Worm (Caenorhabditis elegans) whole organism, L2 larva: ENCODE data around the gene irld-14.

Source experiments
- C34F6.9 ChIP-seq: fragments of 150-350 bp; optimal IDR thresholded peaks from 2 replicates; lab custom pipeline; 2014; ENCODE audit warnings: missing biosample characterization, missing genetic modification characterization
- F13H6.1 ChIP-seq: sonication (generic microtip); optimal IDR thresholded peaks from 2 replicates; lab custom pipeline; 2016; ENCODE audit warnings: missing genetic modification characterization, missing compliant biosample characterization
- R02D3.7 ChIP-seq: fragments of 150-350 bp; optimal IDR thresholded peaks from 2 replicates; lab custom pipeline; 2014; ENCODE audit warnings: missing biosample characterization, missing genetic modification characterization
- Y55F3AM.14 ChIP-seq: fragments of 200-800 bp; sonication (Bioruptor generic); optimal IDR thresholded peaks from 2 replicates; lab custom pipeline; 2018; ENCODE audit warnings: mild to moderate bottlenecking, missing genetic modification characterization, missing compliant biosample characterization
- alr-1 ChIP-seq: fragments of 150-350 bp; optimal IDR thresholded peaks from 2 replicates; lab custom pipeline; 2014; ENCODE audit warnings: missing biosample characterization, missing genetic modification characterization
- ama-1 ChIP-seq: fragments of 150-350 bp; optimal IDR thresholded peaks from 2 replicates; lab custom pipeline; 2018; ENCODE audit warnings: inconsistent platforms
- blmp-1 ChIP-seq: sonication (generic microtip); optimal IDR thresholded peaks from 2 replicates; lab custom pipeline; 2017; ENCODE audit warnings: missing genetic modification characterization, mild to moderate bottlenecking, missing compliant biosample characterization, antibody characterized with exemption, moderate library complexity; ENCODE audit not compliant: insufficient read depth
- ceh-82 ChIP-seq: fragments of 150-350 bp; optimal IDR thresholded peaks from 2 replicates; lab custom pipeline; 2014; ENCODE audit warnings: missing biosample characterization, missing genetic modification characterization
- crh-2 ChIP-seq: sonication (generic microtip); optimal IDR thresholded peaks from 2 replicates; lab custom pipeline; 2017; ENCODE audit warnings: missing biosample characterization, missing genetic modification characterization
- dmd-4 ChIP-seq: sonication (generic microtip); optimal IDR thresholded peaks from 2 replicates; lab custom pipeline; 2017; ENCODE audit warnings: missing biosample characterization, missing genetic modification characterization
- egl-27 ChIP-seq: sonication (generic microtip); optimal IDR thresholded peaks from 3 replicates; lab custom pipeline; 2017; ENCODE audit warnings: missing biosample characterization, missing genetic modification reagents, missing genetic modification characterization
- elt-1 ChIP-seq: fragments of 150-350 bp; optimal IDR thresholded peaks from 2 replicates; lab custom pipeline; 2014; ENCODE audit warnings: missing biosample characterization, missing genetic modification characterization
- elt-3 ChIP-seq: sonication (generic microtip); optimal IDR thresholded peaks from 2 replicates; lab custom pipeline; 2017; ENCODE audit warnings: missing biosample characterization, missing genetic modification characterization
- fos-1 ChIP-seq: fragments of 150-350 bp; optimal IDR thresholded peaks from 2 replicates; lab custom pipeline; 2014; ENCODE audit warnings: missing biosample characterization, missing genetic modification characterization
- gmeb-1 ChIP-seq: fragments of 150-350 bp; optimal IDR thresholded peaks from 2 replicates; lab custom pipeline; 2014; ENCODE audit warnings: missing biosample characterization, missing genetic modification characterization
- lin-11 ChIP-seq: fragments of 150-350 bp; sonication (generic microtip); optimal IDR thresholded peaks from 2 replicates; lab custom pipeline; 2014; ENCODE audit warnings: missing biosample characterization, missing genetic modification characterization, inconsistent platforms, mixed read lengths
- lin-13 ChIP-seq: fragments of 150-350 bp; optimal IDR thresholded peaks from 2 replicates; lab custom pipeline; 2014; ENCODE audit warnings: missing biosample characterization, missing genetic modification reagents, missing genetic modification characterization
- lin-39 ChIP-seq: fragments of 150-350 bp; optimal IDR thresholded peaks from 2 replicates; lab custom pipeline; 2014; ENCODE audit warnings: missing biosample characterization, missing genetic modification reagents, missing genetic modification characterization
- lsy-2 ChIP-seq, 2 experiments: fragments of 150-350 bp in 1 of 2; sonication (generic microtip) in 1 of 2; optimal IDR thresholded peaks; 2 replicates each; lab custom pipeline; 2014 to 2017; ENCODE audit warnings: missing biosample characterization in 2 of 2, missing genetic modification characterization in 2 of 2
- mdl-1 ChIP-seq, 2 experiments: fragments of 150-350 bp in 1 of 2; sonication (generic microtip) in 1 of 2; optimal IDR thresholded peaks; 2 replicates each; lab custom pipeline; 2017; ENCODE audit warnings: missing biosample characterization in 2 of 2, missing genetic modification characterization in 2 of 2
- nhr-10 ChIP-seq: sonication (generic microtip); optimal IDR thresholded peaks from 2 replicates; lab custom pipeline; 2017; ENCODE audit warnings: missing biosample characterization, missing genetic modification characterization
- nhr-11 ChIP-seq: fragments of 150-350 bp; optimal IDR thresholded peaks from 2 replicates; lab custom pipeline; 2014; ENCODE audit warnings: missing biosample characterization, missing genetic modification characterization
- nhr-12 ChIP-seq: fragments of 150-350 bp; optimal IDR thresholded peaks from 2 replicates; lab custom pipeline; 2014; ENCODE audit warnings: missing biosample characterization, missing genetic modification characterization
- nhr-21 ChIP-seq: fragments of 150-350 bp; optimal IDR thresholded peaks from 2 replicates; lab custom pipeline; 2014; ENCODE audit warnings: missing biosample characterization, missing genetic modification characterization
- nhr-23 ChIP-seq: fragments of 150-350 bp; optimal IDR thresholded peaks from 2 replicates; lab custom pipeline; 2014; ENCODE audit warnings: missing biosample characterization, missing genetic modification reagents, missing genetic modification characterization
- nhr-237 ChIP-seq: fragments of 150-350 bp; optimal IDR thresholded peaks from 2 replicates; lab custom pipeline; 2014; ENCODE audit warnings: missing biosample characterization, missing genetic modification characterization
- nhr-25 ChIP-seq: fragments of 150-350 bp; sonication (generic microtip); optimal IDR thresholded peaks from 3 replicates; lab custom pipeline; 2014; ENCODE audit warnings: missing biosample characterization, missing genetic modification characterization
- peb-1 ChIP-seq: fragments of 150-350 bp; optimal IDR thresholded peaks from 2 replicates; lab custom pipeline; 2014; ENCODE audit warnings: missing biosample characterization, missing genetic modification characterization
- sma-3 ChIP-seq: sonication (generic microtip); optimal IDR thresholded peaks from 2 replicates; lab custom pipeline; 2016; ENCODE audit warnings: missing genetic modification reagents, missing genetic modification characterization, missing compliant biosample characterization
- sma-9 ChIP-seq, 2 experiments: fragments of 150-350 bp in 1 of 2; sonication (generic microtip) in 1 of 2; optimal IDR thresholded peaks; 2 replicates each; lab custom pipeline; 2014 to 2016; ENCODE audit warnings: missing genetic modification characterization in 2 of 2, mild to moderate bottlenecking in 1 of 2, missing biosample characterization in 1 of 2, missing compliant biosample characterization in 1 of 2, missing genetic modification reagents in 1 of 2, moderate library complexity in 1 of 2
- snpc-4 ChIP-seq: fragments of 150-350 bp; optimal IDR thresholded peaks from 2 replicates; lab custom pipeline; 2014; ENCODE audit warnings: missing biosample characterization, missing genetic modification characterization
- unc-39 ChIP-seq: fragments of 150-350 bp; optimal IDR thresholded peaks from 2 replicates; lab custom pipeline; 2014; ENCODE audit warnings: missing biosample characterization, missing genetic modification characterization
- unc-55 ChIP-seq: fragments of 150-350 bp; sonication (generic microtip); optimal IDR thresholded peaks from 3 replicates; lab custom pipeline; 2014; ENCODE audit warnings: missing biosample characterization, missing genetic modification reagents, missing genetic modification characterization
- zag-1 ChIP-seq: fragments of 150-350 bp; optimal IDR thresholded peaks from 2 replicates; lab custom pipeline; 2014; ENCODE audit warnings: missing biosample characterization, missing genetic modification characterization
- ztf-1 ChIP-seq: fragments of 200-800 bp; sonication (Bioruptor generic); conservative IDR thresholded peaks from 2 replicates; pipeline ENCODE4 v1.3.6; 2022; ENCODE audit warnings: missing genetic modification characterization, missing compliant biosample characterization
- ztf-11 ChIP-seq: sonication (generic microtip); optimal IDR thresholded peaks from 2 replicates; lab custom pipeline; 2017; ENCODE audit warnings: missing biosample characterization, missing genetic modification characterization
- ztf-4 ChIP-seq: fragments of 150-350 bp; optimal IDR thresholded peaks from 2 replicates; lab custom pipeline; 2014; ENCODE audit warnings: missing biosample characterization, missing genetic modification characterization

Gene irld-14

ce11 chrV:14949477-14949876 is 46.9 kb upstream of the irld-14 start, which contains the start of gene hil-1:
Gene hil-1 (plus strand): TSS chrV:14949777.
- TF ChIP-seq sma-9 (GFP tag; optimal IDR thresholded peaks at IDR 0.05; lab: Kevin White, UChicago) (no peak), sma-9 (tag; optimal IDR thresholded peaks at IDR 0.05; lab: Kevin White, UChicago) (no peak), blmp-1 (tag; lab: Kevin White, UChicago) (no peak), mdl-1 (tag; optimal IDR thresholded peaks at IDR 0.05; lab: Kevin White, UChicago) (no peak), zag-1 (no peak), nhr-12 (no peak), ama-1 (lab: Kevin White, UChicago) (no peak), nhr-237 (tag; lab: Kevin White, UChicago) (no peak), peb-1 (tag; lab: Kevin White, UChicago) (no peak), F13H6.1 (tag; lab: Kevin White, UChicago) (no peak), C34F6.9 (tag; lab: Kevin White, UChicago) (no peak), egl-27 (tag; lab: Kevin White, UChicago) (no peak)

DNA sequence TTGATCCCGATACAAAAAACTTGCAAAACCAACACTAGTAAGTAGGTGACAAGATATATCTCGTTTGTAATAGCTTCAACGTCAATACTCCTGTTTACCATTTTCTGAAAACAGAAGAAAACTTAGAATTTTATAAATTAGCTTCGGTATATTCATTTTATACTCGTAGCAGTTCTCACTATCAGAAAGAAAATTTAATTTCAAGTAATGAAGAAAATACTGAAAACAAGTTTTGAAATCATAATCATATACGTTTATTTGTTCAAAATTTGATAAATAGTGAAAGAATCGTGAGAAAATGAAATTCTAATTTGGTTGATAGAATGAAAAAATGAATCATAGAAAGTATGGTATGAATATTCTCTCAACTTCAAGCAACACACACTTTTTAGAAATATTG is 41.7 kb upstream of the irld-14 start, which contains the start of gene C30G7.5:
Gene C30G7.5 (minus strand): TSS at position 101 of the 400 bp plus-strand sequence.
- TF ChIP-seq gmeb-1 (tag; lab: Kevin White, UChicago) (no peak), lsy-2 (tag; optimal IDR thresholded peaks at IDR 0.05; lab: Kevin White, UChicago) (no peak), ztf-11 (no peak), ztf-4 (tag; lab: Kevin White, UChicago) (no peak), nhr-10 (no peak), R02D3.7 (tag; lab: Kevin White, UChicago) (no peak), nhr-23 (tag; lab: Kevin White, UChicago) (no peak), lin-39 (tag; lab: Kevin White, UChicago) (no peak), nhr-21 (tag; lab: Kevin White, UChicago) (no peak), nhr-25 (tag; lab: Kevin White, UChicago) (no peak), nhr-11 (tag; lab: Kevin White, UChicago) (no peak), elt-1 (tag; lab: Kevin White, UChicago) (no peak), alr-1 (tag; lab: Kevin White, UChicago) (no peak), lin-13 (GFP tag; lab: Kevin White, UChicago) (no peak), peb-1 (tag; lab: Kevin White, UChicago) (no peak), unc-39 (tag; lab: Kevin White, UChicago) (no peak), unc-55 (GFP tag; lab: Kevin White, UChicago) (no peak), ztf-1 (GFP tag; lab: Robert Waterston, UW) (no peak), mdl-1 (tag; optimal IDR thresholded peaks at IDR 0.05; lab: Kevin White, UChicago) (no peak)
- TF ChIP-seq, all 48 proteins: peak for 0

- TF ChIP-seq nhr-10 = no peak
- no peak for TF ChIP-seq elt-1 (tag; lab: Kevin White, UChicago)
- TF ChIP-seq nhr-25 (tag; lab: Kevin White, UChicago) = no peak
- TF ChIP-seq Y55F3AM.14 (GFP tag; lab: Kevin White, UChicago) = no peak
- no peak for TF ChIP-seq crh-2
- no peak for TF ChIP-seq ceh-82
- no peak for TF ChIP-seq blmp-1 (tag; lab: Kevin White, UChicago)
- no peak for TF ChIP-seq peb-1 (tag; lab: Kevin White, UChicago)
- no peak for TF ChIP-seq elt-3 (tag; lab: Kevin White, UChicago)
- TF ChIP-seq lin-11 = no peak
- no peak for TF ChIP-seq nhr-21 (tag; lab: Kevin White, UChicago)
- TF ChIP-seq sma-9 (GFP tag; optimal IDR thresholded peaks at IDR 0.05; lab: Kevin White, UChicago) = no peak
- no peak for TF ChIP-seq sma-9 (tag; optimal IDR thresholded peaks at IDR 0.05; lab: Kevin White, UChicago)
- TF ChIP-seq snpc-4 (tag; lab: Kevin White, UChicago) = no peak
- TF ChIP-seq egl-27 (tag; lab: Kevin White, UChicago) = no peak
- no peak for TF ChIP-seq fos-1 (tag; lab: Kevin White, UChicago)
- no peak for TF ChIP-seq dmd-4 (tag; lab: Kevin White, UChicago)
- TF ChIP-seq sma-3 (GFP tag; lab: Kevin White, UChicago) = no peak
- no peak for TF ChIP-seq mdl-1 (tag; optimal IDR thresholded peaks at IDR 0.05; lab: Kevin White, UChicago)
- TF ChIP-seq, all 48 proteins: peak for 0
These were observed 40.7 kb upstream of the irld-14 start, which contains the start of gene F02D8.9 for ce11 chrV:14955676-14956075. Gene F02D8.9 (minus strand): TSS chrV:14955776.
